Fruit fly (Drosophila melanogaster) whole organism, embryonic: ENCODE measurements around the gene CG3630.

ENCODE experiments used
- Ada2b ChIP-seq: fragments of 200-800 bp; sonication (Bioruptor generic); IDR thresholded peaks from 2 replicates; pipeline ENCODE4 v1.3.6; 2022; ENCODE audit warnings: missing biosample characterization, missing genetic modification characterization
- B-H2 ChIP-seq: fragments of 200-800 bp; sonication (Bioruptor generic); optimal IDR thresholded peaks from 2 replicates; lab custom pipeline; 2018; ENCODE audit warnings: missing biosample characterization, mild to moderate bottlenecking, missing genetic modification characterization
- CG10209 ChIP-seq: fragments of 200-800 bp; sonication (Bioruptor generic); optimal IDR thresholded peaks from 3 replicates; lab custom pipeline; 2017; ENCODE audit warnings: missing biosample characterization, mild to moderate bottlenecking, missing genetic modification characterization, missing genetic modification reagents
- CG10267 ChIP-seq: fragments of 200-800 bp; sonication (Bioruptor generic); optimal IDR thresholded peaks from 2 replicates; lab custom pipeline; 2018; ENCODE audit warnings: missing biosample characterization, mild to moderate bottlenecking, missing genetic modification characterization, moderate library complexity
- CG10654 ChIP-seq: fragments of 200-800 bp; sonication (Bioruptor generic); optimal IDR thresholded peaks from 2 replicates; lab custom pipeline; 2016; ENCODE audit warnings: missing biosample characterization, missing genetic modification characterization
- CG11398 ChIP-seq: fragments of 200-800 bp; sonication (Bioruptor generic); optimal IDR thresholded peaks from 2 replicates; lab custom pipeline; 2016; ENCODE audit warnings: missing biosample characterization, missing genetic modification characterization
- CG11504 ChIP-seq: fragments of 200-800 bp; sonication (Bioruptor generic); optimal IDR thresholded peaks from 3 replicates; lab custom pipeline; 2019; ENCODE audit warnings: missing biosample characterization, mild to moderate bottlenecking, missing genetic modification characterization, moderate library complexity
- CG12155 ChIP-seq: fragments of 200-800 bp; sonication (Bioruptor generic); optimal IDR thresholded peaks from 3 replicates; lab custom pipeline; 2016; ENCODE audit warnings: missing biosample characterization, missing genetic modification characterization
- CG12391 ChIP-seq: fragments of 200-800 bp; sonication (Bioruptor generic); optimal IDR thresholded peaks from 3 replicates; lab custom pipeline; 2018; ENCODE audit warnings: missing biosample characterization, mild to moderate bottlenecking, missing genetic modification characterization, moderate library complexity
- CG13287 ChIP-seq: fragments of 200-800 bp; sonication (Bioruptor generic); IDR thresholded peaks from 2 replicates; pipeline ENCODE4 v1.3.6; 2022; ENCODE audit warnings: missing biosample characterization, missing genetic modification characterization; ENCODE audit not compliant: partially characterized antibody
- CG13424 ChIP-seq: fragments of 200-800 bp; sonication (Bioruptor generic); optimal IDR thresholded peaks from 2 replicates; lab custom pipeline; 2019; ENCODE audit warnings: missing biosample characterization, mild to moderate bottlenecking, missing genetic modification characterization, moderate library complexity
- CG15073 ChIP-seq: fragments of 200-800 bp; sonication (Bioruptor generic); optimal IDR thresholded peaks from 2 replicates; lab custom pipeline; 2016; ENCODE audit warnings: missing biosample characterization, missing genetic modification characterization
- CG15601 ChIP-seq: fragments of 200-800 bp; sonication (Bioruptor generic); optimal IDR thresholded peaks from 3 replicates; lab custom pipeline; 2019; ENCODE audit warnings: missing biosample characterization, mild to moderate bottlenecking, missing genetic modification characterization, moderate library complexity
- CG17186 ChIP-seq: fragments of 200-800 bp; sonication (Bioruptor generic); optimal IDR thresholded peaks from 3 replicates; lab custom pipeline; 2017; ENCODE audit warnings: missing biosample characterization, missing genetic modification reagents, missing genetic modification characterization
- CG17328 ChIP-seq: fragments of 200-800 bp; sonication (Bioruptor generic); IDR thresholded peaks from 2 replicates; pipeline ENCODE4 v1.3.6; 2022; ENCODE audit warnings: missing biosample characterization, missing genetic modification characterization
- CG17359 ChIP-seq: fragments of 200-800 bp; sonication (Bioruptor generic); optimal IDR thresholded peaks from 3 replicates; lab custom pipeline; 2018; ENCODE audit warnings: missing biosample characterization, mild to moderate bottlenecking, missing genetic modification characterization, moderate library complexity
- CG18764 ChIP-seq: fragments of 200-800 bp; sonication (Bioruptor generic); optimal IDR thresholded peaks from 3 replicates; lab custom pipeline; 2016; ENCODE audit warnings: missing biosample characterization, missing genetic modification characterization
- CG32767 ChIP-seq: fragments of 200-800 bp; sonication (Bioruptor generic); IDR thresholded peaks from 2 replicates; pipeline ENCODE4 v1.3.6; 2022; ENCODE audit warnings: missing biosample characterization, missing genetic modification characterization
- CG33557 ChIP-seq: fragments of 200-800 bp; sonication (Bioruptor generic); optimal IDR thresholded peaks from 2 replicates; lab custom pipeline; 2019; ENCODE audit warnings: missing biosample characterization, mild to moderate bottlenecking, missing genetic modification characterization, moderate library complexity
- CG6683 ChIP-seq: fragments of 200-800 bp; sonication (Bioruptor generic); optimal IDR thresholded peaks from 2 replicates; lab custom pipeline; 2017; ENCODE audit warnings: missing biosample characterization, mild to moderate bottlenecking, missing genetic modification characterization, missing genetic modification reagents
- CG7556 ChIP-seq: fragments of 200-800 bp; sonication (Bioruptor generic); optimal IDR thresholded peaks from 2 replicates; lab custom pipeline; 2017; ENCODE audit warnings: missing biosample characterization, mild to moderate bottlenecking, missing genetic modification characterization
- CG9797 ChIP-seq: fragments of 200-800 bp; sonication (Bioruptor generic); optimal IDR thresholded peaks from 3 replicates; lab custom pipeline; 2018; ENCODE audit warnings: missing biosample characterization, mild to moderate bottlenecking, missing genetic modification characterization
- CG9932 ChIP-seq: fragments of 200-800 bp; sonication (Bioruptor generic); IDR thresholded peaks from 2 replicates; pipeline ENCODE4 v1.3.6; 2022; ENCODE audit warnings: missing biosample characterization, missing genetic modification characterization
- Dip3 ChIP-seq: fragments of 200-800 bp; sonication (Bioruptor generic); optimal IDR thresholded peaks from 3 replicates; lab custom pipeline; 2016; ENCODE audit warnings: missing biosample characterization, missing genetic modification characterization
- Elba2 ChIP-seq: fragments of 200-800 bp; sonication (Bioruptor generic); optimal IDR thresholded peaks from 3 replicates; lab custom pipeline; 2016; ENCODE audit warnings: missing biosample characterization, missing genetic modification characterization
- Hsf ChIP-seq: fragments of 200-800 bp; sonication (Bioruptor generic); optimal IDR thresholded peaks from 3 replicates; lab custom pipeline; 2016; ENCODE audit warnings: missing biosample characterization, missing genetic modification characterization
- Lhr ChIP-seq: fragments of 200-800 bp; sonication (Bioruptor generic); optimal IDR thresholded peaks from 3 replicates; lab custom pipeline; 2017; ENCODE audit warnings: mild to moderate bottlenecking, missing biosample characterization, missing genetic modification reagents, missing genetic modification characterization
- Lim3 ChIP-seq: fragments of 200-800 bp; sonication (Bioruptor generic); IDR thresholded peaks from 2 replicates; pipeline ENCODE4 v1.3.6; 2022; ENCODE audit warnings: missing biosample characterization, missing genetic modification characterization
- Lpt ChIP-seq: fragments of >200 bp; optimal IDR thresholded peaks from 2 replicates; lab custom pipeline; 2018; ENCODE audit warnings: missing biosample characterization, missing genetic modification characterization
- NC2α ChIP-seq: fragments of 200-800 bp; sonication (Bioruptor generic); optimal IDR thresholded peaks from 2 replicates; lab custom pipeline; 2016; ENCODE audit warnings: missing biosample characterization, missing genetic modification characterization
- NC2β ChIP-seq: fragments of 200-800 bp; sonication (Bioruptor generic); optimal IDR thresholded peaks from 2 replicates; lab custom pipeline; 2016; ENCODE audit warnings: missing biosample characterization, missing genetic modification characterization
- Sox102F ChIP-seq: fragments of 200-800 bp; sonication (Bioruptor generic); optimal IDR thresholded peaks from 2 replicates; lab custom pipeline; 2018; ENCODE audit warnings: missing biosample characterization, mild to moderate bottlenecking, missing genetic modification characterization, moderate library complexity
- Stat92E ChIP-seq, 3 experiments: fragments of >200 bp in 2 of 3; fragments of 200-800 bp in 1 of 3; sonication (Bioruptor generic) in 1 of 3; optimal IDR thresholded peaks; 2 replicates each; lab custom pipeline; 2017 to 2019; ENCODE audit warnings: missing biosample characterization in 3 of 3, missing genetic modification characterization in 3 of 3, mild to moderate bottlenecking in 1 of 3, moderate library complexity in 1 of 3
- ase ChIP-seq: fragments of 200-800 bp; sonication (Bioruptor generic); IDR thresholded peaks from 3 replicates; pipeline ENCODE4 v1.3.6; 2022; ENCODE audit warnings: missing biosample characterization, missing genetic modification characterization
- bowl ChIP-seq: fragments of 200-800 bp; sonication (Bioruptor generic); IDR thresholded peaks from 2 replicates; pipeline ENCODE4 v1.3.6; 2022; ENCODE audit warnings: missing biosample characterization, missing genetic modification characterization
- caup ChIP-seq: fragments of 200-800 bp; sonication (Bioruptor generic); optimal IDR thresholded peaks from 3 replicates; lab custom pipeline; 2017; ENCODE audit warnings: missing biosample characterization, mild to moderate bottlenecking, missing genetic modification characterization, moderate library complexity; ENCODE audit not compliant: severe bottlenecking
- cg ChIP-seq: fragments of 200-800 bp; sonication (Bioruptor generic); optimal IDR thresholded peaks from 3 replicates; lab custom pipeline; 2019; ENCODE audit warnings: missing biosample characterization, mild to moderate bottlenecking, missing genetic modification characterization, moderate library complexity
- dmrt11E ChIP-seq: fragments of 200-800 bp; sonication (Bioruptor generic); optimal IDR thresholded peaks from 3 replicates; lab custom pipeline; 2018; ENCODE audit warnings: missing biosample characterization, mild to moderate bottlenecking, missing genetic modification characterization, moderate library complexity
- eyg ChIP-seq: fragments of 200-800 bp; sonication (Bioruptor generic); optimal IDR thresholded peaks from 3 replicates; lab custom pipeline; 2016; ENCODE audit warnings: missing biosample characterization, missing genetic modification characterization
- jumu ChIP-seq: fragments of 200-800 bp; sonication (Bioruptor generic); optimal IDR thresholded peaks from 3 replicates; lab custom pipeline; 2016; ENCODE audit warnings: missing biosample characterization, missing genetic modification characterization
- klu ChIP-seq: fragments of 200-800 bp; sonication (Bioruptor generic); IDR thresholded peaks from 2 replicates; pipeline ENCODE4 v1.3.6; 2022; ENCODE audit warnings: missing biosample characterization, missing genetic modification characterization
- mirr ChIP-seq: fragments of 200-800 bp; sonication (Bioruptor generic); optimal IDR thresholded peaks from 3 replicates; lab custom pipeline; 2018; ENCODE audit warnings: missing biosample characterization, mild to moderate bottlenecking, missing genetic modification characterization
- org-1 ChIP-seq: fragments of 200-800 bp; sonication (Bioruptor generic); optimal IDR thresholded peaks from 2 replicates; lab custom pipeline; 2017; ENCODE audit warnings: missing biosample characterization, missing genetic modification characterization
- ranshi ChIP-seq: fragments of 200-800 bp; sonication (Bioruptor generic); IDR thresholded peaks from 2 replicates; pipeline ENCODE4 v1.3.6; 2022; ENCODE audit warnings: missing biosample characterization, missing genetic modification characterization
- salm ChIP-seq: fragments of 200-800 bp; sonication (Bioruptor generic); optimal IDR thresholded peaks from 2 replicates; lab custom pipeline; 2018; ENCODE audit warnings: missing biosample characterization, mild to moderate bottlenecking, missing genetic modification characterization
- sens ChIP-seq: fragments of 200-800 bp; sonication (Bioruptor generic); peaks from one replicate; lab custom pipeline; 2016; ENCODE audit warnings: missing biosample characterization, missing genetic modification characterization
- seq ChIP-seq: fragments of 200-800 bp; sonication (Bioruptor generic); IDR thresholded peaks from 2 replicates; pipeline ENCODE4 v1.3.6; 2022; ENCODE audit warnings: missing biosample characterization, missing genetic modification characterization
- sqz ChIP-seq: fragments of 200-800 bp; sonication (Bioruptor generic); optimal IDR thresholded peaks from 3 replicates; lab custom pipeline; 2018; ENCODE audit warnings: missing biosample characterization, mild to moderate bottlenecking, missing genetic modification characterization
- sr ChIP-seq: fragments of 200-800 bp; sonication (Bioruptor generic); IDR thresholded peaks from 3 replicates; pipeline ENCODE4 v1.3.6; 2022; ENCODE audit warnings: missing biosample characterization, missing genetic modification characterization
- tap ChIP-seq: fragments of 200-800 bp; optimal IDR thresholded peaks from 3 replicates; lab custom pipeline; 2019; ENCODE audit warnings: missing biosample characterization, mild to moderate bottlenecking, missing genetic modification characterization, moderate library complexity
- zf30C ChIP-seq: fragments of 200-800 bp; sonication (Bioruptor generic); optimal IDR thresholded peaks from 3 replicates; lab custom pipeline; 2018; ENCODE audit warnings: missing biosample characterization, mild to moderate bottlenecking, missing genetic modification characterization
- zfh1 ChIP-seq: fragments of 200-800 bp; sonication (Bioruptor generic); IDR thresholded peaks from 3 replicates; pipeline ENCODE4 v1.3.6; 2022; ENCODE audit warnings: missing biosample characterization, missing genetic modification characterization

The CG3630 gene

dm6 chrX:2140487-2140886 is 21.5 kb upstream of the CG3630 start (continued):
- TF ChIP-seq CG11504 (tag; lab: Kevin White, UChicago) (no peak), CG10267 (tag; lab: Kevin White, UChicago) (no peak), seq (GFP tag; lab: Robert Waterston, UW) (peak; percentile 75; the same call in 1 of the 2 replicates), klu (GFP tag; lab: Robert Waterston, UW) (no peak), ranshi (GFP tag; lab: Robert Waterston, UW) (no peak), caup (no peak), zf30C (GFP tag; lab: Kevin White, UChicago) (no peak), sr (no peak), CG17359 (tag; lab: Kevin White, UChicago) (no peak), Stat92E (GFP tag; optimal IDR thresholded peaks at IDR 0.05; lab: Kevin White, UChicago) (no peak), CG17186 (GFP tag; lab: Kevin White, UChicago) (no peak), NC2α (GFP tag; lab: Kevin White, UChicago) (no peak), sens (no peak), B-H2 (GFP tag; lab: Kevin White, UChicago) (peak; percentile 44), Ada2b (GFP tag; lab: Robert Waterston, UW) (no peak), CG33557 (GFP tag; lab: Kevin White, UChicago) (peak; percentile 8), CG12391 (tag; lab: Kevin White, UChicago) (no peak), Lhr (GFP tag; lab: Kevin White, UChicago) (no peak), tap (tag; lab: Kevin White, UChicago) (no peak), Dip3 (GFP tag; lab: Kevin White, UChicago) (no peak), Sox102F (GFP tag; lab: Kevin White, UChicago) (no peak), bowl (GFP tag; lab: Robert Waterston, UW) (no peak), CG12155 (GFP tag; lab: Kevin White, UChicago) (no peak), Lim3 (GFP tag; lab: Robert Waterston, UW) (no peak), CG17328 (GFP tag; lab: Robert Waterston, UW) (0 out of 2 replicates have a peak, but pooled peaks have one; percentile 6), CG10209 (GFP tag; lab: Kevin White, UChicago) (no peak), zfh1 (GFP tag; lab: Robert Waterston, UW) (no peak), cg (GFP tag; lab: Kevin White, UChicago) (peak; percentile 48), eyg (no peak), CG15601 (tag; lab: Kevin White, UChicago) (no peak), ase (no peak), sqz (GFP tag; lab: Kevin White, UChicago) (peak; percentile 88), CG9932 (GFP tag; lab: Robert Waterston, UW) (no peak), salm (no peak), jumu (GFP tag; lab: Kevin White, UChicago) (no peak), CG9797 (no peak), CG10654 (GFP tag; lab: Kevin White, UChicago) (no peak), CG11398 (GFP tag; lab: Kevin White, UChicago) (no peak), Elba2 (GFP tag; lab: Kevin White, UChicago) (no peak), NC2β (GFP tag; lab: Kevin White, UChicago) (no peak), CG18764 (GFP tag; lab: Kevin White, UChicago) (no peak), CG13424 (tag; lab: Kevin White, UChicago) (no peak), CG13287 (GFP tag; lab: Robert Waterston, UW) (no peak), mirr (peak; percentile 46), Lpt (no peak), CG7556 (GFP tag; lab: Kevin White, UChicago) (no peak), dmrt11E (tag; lab: Kevin White, UChicago) (no peak), Hsf (GFP tag; lab: Kevin White, UChicago) (no peak), CG15073 (GFP tag; lab: Kevin White, UChicago) (no peak), org-1 (GFP tag; lab: Kevin White, UChicago) (no peak), CG6683 (GFP tag; lab: Kevin White, UChicago) (no peak), CG32767 (GFP tag; lab: Robert Waterston, UW) (peak; percentile 29; the same call in 1 of the 2 replicates)
